Worm (Caenorhabditis elegans) whole organism, L2 larva: ENCODE results near the gene F31F7.1.

ENCODE experiments used
- C34F6.9 ChIP-seq: fragments of 150-350 bp; optimal IDR thresholded peaks from 2 replicates; lab custom pipeline; 2014; ENCODE audit warnings: missing biosample characterization, missing genetic modification characterization
- F13H6.1 ChIP-seq: sonication (generic microtip); optimal IDR thresholded peaks from 2 replicates; lab custom pipeline; 2016; ENCODE audit warnings: missing genetic modification characterization, missing compliant biosample characterization
- R02D3.7 ChIP-seq: fragments of 150-350 bp; optimal IDR thresholded peaks from 2 replicates; lab custom pipeline; 2014; ENCODE audit warnings: missing biosample characterization, missing genetic modification characterization
- Y55F3AM.14 ChIP-seq: fragments of 200-800 bp; sonication (Bioruptor generic); optimal IDR thresholded peaks from 2 replicates; lab custom pipeline; 2018; ENCODE audit warnings: mild to moderate bottlenecking, missing genetic modification characterization, missing compliant biosample characterization
- alr-1 ChIP-seq: fragments of 150-350 bp; optimal IDR thresholded peaks from 2 replicates; lab custom pipeline; 2014; ENCODE audit warnings: missing biosample characterization, missing genetic modification characterization
- aly-2 ChIP-seq: fragments of 150-350 bp; optimal IDR thresholded peaks from 2 replicates; lab custom pipeline; 2014; ENCODE audit warnings: missing biosample characterization, missing genetic modification characterization
- ama-1 ChIP-seq: fragments of 150-350 bp; optimal IDR thresholded peaks from 2 replicates; lab custom pipeline; 2018; ENCODE audit warnings: inconsistent platforms
- blmp-1 ChIP-seq: sonication (generic microtip); optimal IDR thresholded peaks from 2 replicates; lab custom pipeline; 2017; ENCODE audit warnings: missing genetic modification characterization, mild to moderate bottlenecking, missing compliant biosample characterization, antibody characterized with exemption, moderate library complexity; ENCODE audit not compliant: insufficient read depth
- ceh-16 ChIP-seq: fragments of 150-350 bp; optimal IDR thresholded peaks from 2 replicates; lab custom pipeline; 2014; ENCODE audit warnings: missing biosample characterization, missing genetic modification characterization
- crh-2 ChIP-seq: sonication (generic microtip); optimal IDR thresholded peaks from 2 replicates; lab custom pipeline; 2017; ENCODE audit warnings: missing biosample characterization, missing genetic modification characterization
- dmd-4 ChIP-seq: sonication (generic microtip); optimal IDR thresholded peaks from 2 replicates; lab custom pipeline; 2017; ENCODE audit warnings: missing biosample characterization, missing genetic modification characterization
- elt-1 ChIP-seq: fragments of 150-350 bp; optimal IDR thresholded peaks from 2 replicates; lab custom pipeline; 2014; ENCODE audit warnings: missing biosample characterization, missing genetic modification characterization
- elt-3 ChIP-seq: sonication (generic microtip); optimal IDR thresholded peaks from 2 replicates; lab custom pipeline; 2017; ENCODE audit warnings: missing biosample characterization, missing genetic modification characterization
- fos-1 ChIP-seq: fragments of 150-350 bp; optimal IDR thresholded peaks from 2 replicates; lab custom pipeline; 2014; ENCODE audit warnings: missing biosample characterization, missing genetic modification characterization
- gmeb-1 ChIP-seq: fragments of 150-350 bp; optimal IDR thresholded peaks from 2 replicates; lab custom pipeline; 2014; ENCODE audit warnings: missing biosample characterization, missing genetic modification characterization
- lin-11 ChIP-seq: fragments of 150-350 bp; sonication (generic microtip); optimal IDR thresholded peaks from 2 replicates; lab custom pipeline; 2014; ENCODE audit warnings: missing biosample characterization, missing genetic modification characterization, inconsistent platforms, mixed read lengths
- lin-13 ChIP-seq: fragments of 150-350 bp; optimal IDR thresholded peaks from 2 replicates; lab custom pipeline; 2014; ENCODE audit warnings: missing biosample characterization, missing genetic modification reagents, missing genetic modification characterization
- lin-39 ChIP-seq: fragments of 150-350 bp; optimal IDR thresholded peaks from 2 replicates; lab custom pipeline; 2014; ENCODE audit warnings: missing biosample characterization, missing genetic modification reagents, missing genetic modification characterization
- lsy-2 ChIP-seq, 2 experiments: fragments of 150-350 bp in 1 of 2; sonication (generic microtip) in 1 of 2; optimal IDR thresholded peaks; 2 replicates each; lab custom pipeline; 2014 to 2017; ENCODE audit warnings: missing biosample characterization in 2 of 2, missing genetic modification characterization in 2 of 2
- mab-5 ChIP-seq: fragments of 150-350 bp; optimal IDR thresholded peaks from 2 replicates; lab custom pipeline; 2014; ENCODE audit warnings: missing biosample characterization, missing genetic modification characterization
- mbf-1 ChIP-seq: sonication (generic microtip); optimal IDR thresholded peaks from 2 replicates; lab custom pipeline; 2017; ENCODE audit warnings: missing biosample characterization, missing genetic modification characterization
- mdl-1 ChIP-seq, 2 experiments: fragments of 150-350 bp in 1 of 2; sonication (generic microtip) in 1 of 2; optimal IDR thresholded peaks; 2 replicates each; lab custom pipeline; 2017; ENCODE audit warnings: missing biosample characterization in 2 of 2, missing genetic modification characterization in 2 of 2
- nhr-10 ChIP-seq: sonication (generic microtip); optimal IDR thresholded peaks from 2 replicates; lab custom pipeline; 2017; ENCODE audit warnings: missing biosample characterization, missing genetic modification characterization
- nhr-11 ChIP-seq: fragments of 150-350 bp; optimal IDR thresholded peaks from 2 replicates; lab custom pipeline; 2014; ENCODE audit warnings: missing biosample characterization, missing genetic modification characterization
- nhr-12 ChIP-seq: fragments of 150-350 bp; optimal IDR thresholded peaks from 2 replicates; lab custom pipeline; 2014; ENCODE audit warnings: missing biosample characterization, missing genetic modification characterization
- nhr-129 ChIP-seq: fragments of 150-350 bp; optimal IDR thresholded peaks from 2 replicates; lab custom pipeline; 2014; ENCODE audit warnings: missing biosample characterization, missing genetic modification characterization
- nhr-21 ChIP-seq: fragments of 150-350 bp; optimal IDR thresholded peaks from 2 replicates; lab custom pipeline; 2014; ENCODE audit warnings: missing biosample characterization, missing genetic modification characterization
- nhr-23 ChIP-seq: fragments of 150-350 bp; optimal IDR thresholded peaks from 2 replicates; lab custom pipeline; 2014; ENCODE audit warnings: missing biosample characterization, missing genetic modification reagents, missing genetic modification characterization
- nhr-25 ChIP-seq: fragments of 150-350 bp; sonication (generic microtip); optimal IDR thresholded peaks from 3 replicates; lab custom pipeline; 2014; ENCODE audit warnings: missing biosample characterization, missing genetic modification characterization
- nhr-6 ChIP-seq: fragments of 150-350 bp; optimal IDR thresholded peaks from 2 replicates; lab custom pipeline; 2014; ENCODE audit warnings: missing biosample characterization, missing genetic modification characterization
- peb-1 ChIP-seq: fragments of 150-350 bp; optimal IDR thresholded peaks from 2 replicates; lab custom pipeline; 2014; ENCODE audit warnings: missing biosample characterization, missing genetic modification characterization
- sem-4 ChIP-seq: fragments of 150-350 bp; optimal IDR thresholded peaks from 2 replicates; lab custom pipeline; 2014; ENCODE audit warnings: missing biosample characterization, missing genetic modification reagents, missing genetic modification characterization
- skn-1 ChIP-seq: sonication (generic microtip); optimal IDR thresholded peaks from 2 replicates; lab custom pipeline; 2017; ENCODE audit warnings: missing biosample characterization, missing genetic modification characterization
- sma-3 ChIP-seq: sonication (generic microtip); optimal IDR thresholded peaks from 2 replicates; lab custom pipeline; 2016; ENCODE audit warnings: missing genetic modification reagents, missing genetic modification characterization, missing compliant biosample characterization
- sma-9 ChIP-seq, 2 experiments: fragments of 150-350 bp in 1 of 2; sonication (generic microtip) in 1 of 2; optimal IDR thresholded peaks; 2 replicates each; lab custom pipeline; 2014 to 2016; ENCODE audit warnings: missing genetic modification characterization in 2 of 2, mild to moderate bottlenecking in 1 of 2, missing biosample characterization in 1 of 2, missing compliant biosample characterization in 1 of 2, missing genetic modification reagents in 1 of 2, moderate library complexity in 1 of 2
- unc-55 ChIP-seq: fragments of 150-350 bp; sonication (generic microtip); optimal IDR thresholded peaks from 3 replicates; lab custom pipeline; 2014; ENCODE audit warnings: missing biosample characterization, missing genetic modification reagents, missing genetic modification characterization
- unc-62 ChIP-seq: fragments of 150-350 bp; optimal IDR thresholded peaks from 2 replicates; lab custom pipeline; 2014; ENCODE audit warnings: missing biosample characterization, missing genetic modification reagents, missing genetic modification characterization
- zag-1 ChIP-seq: fragments of 150-350 bp; optimal IDR thresholded peaks from 2 replicates; lab custom pipeline; 2014; ENCODE audit warnings: missing biosample characterization, missing genetic modification characterization
- ztf-11 ChIP-seq: sonication (generic microtip); optimal IDR thresholded peaks from 2 replicates; lab custom pipeline; 2017; ENCODE audit warnings: missing biosample characterization, missing genetic modification characterization
- ztf-4 ChIP-seq: fragments of 150-350 bp; optimal IDR thresholded peaks from 2 replicates; lab custom pipeline; 2014; ENCODE audit warnings: missing biosample characterization, missing genetic modification characterization

Gene F31F7.1

ce11 chrV:6270552-6270951 is 5.7 kb upstream of the F31F7.1 start, which contains the start of gene F31F7.2:
Gene F31F7.2, plus strand, starts transcription at chrV:6270852.
- no peak for TF ChIP-seq unc-55 (GFP tag; lab: Kevin White, UChicago)
- TF ChIP-seq alr-1 (tag; lab: Kevin White, UChicago) = no peak
- TF ChIP-seq fos-1 = no peak
- no peak for TF ChIP-seq nhr-23 (tag; lab: Kevin White, UChicago)
- TF ChIP-seq R02D3.7 = no peak
- no peak for TF ChIP-seq zag-1 (tag; lab: Kevin White, UChicago)
- TF ChIP-seq mbf-1 = no peak
- no peak for TF ChIP-seq aly-2 (tag; lab: Kevin White, UChicago)
- TF ChIP-seq mdl-1 (tag; optimal IDR thresholded peaks at IDR 0.05; lab: Kevin White, UChicago) = no peak
- TF ChIP-seq C34F6.9 (tag; lab: Kevin White, UChicago) = no peak
- no peak for TF ChIP-seq sma-9 (GFP tag; optimal IDR thresholded peaks at IDR 0.05; lab: Kevin White, UChicago)
- no peak for TF ChIP-seq sma-9 (tag; optimal IDR thresholded peaks at IDR 0.05; lab: Kevin White, UChicago)
- TF ChIP-seq elt-3 (tag; lab: Kevin White, UChicago) = no peak
- no peak for TF ChIP-seq nhr-6 (tag; lab: Kevin White, UChicago)

- TF ChIP-seq crh-2 (tag; lab: Kevin White, UChicago) (peak; percentile 80), F13H6.1 (peak; percentile 12), lin-39 (tag; lab: Kevin White, UChicago) (no peak), unc-62 (GFP tag; lab: Kevin White, UChicago) (no peak), nhr-25 (tag; lab: Kevin White, UChicago) (peak; percentile 52), nhr-10 (tag; lab: Kevin White, UChicago) (no peak), gmeb-1 (peak; percentile 50), sma-3 (peak; percentile 67), ztf-4 (tag; lab: Kevin White, UChicago) (no peak), elt-1 (tag; lab: Kevin White, UChicago) (no peak), fos-1 (peak; percentile 89), peb-1 (no peak), Y55F3AM.14 (GFP tag; lab: Kevin White, UChicago) (peak; percentile 42), blmp-1 (peak; percentile 18), nhr-21 (tag; lab: Kevin White, UChicago) (peak; percentile 69), mdl-1 (tag; optimal IDR thresholded peaks at IDR 0.05; lab: Kevin White, UChicago) (peak in 1 of 2 experiments; percentile 38), lin-13 (no peak), nhr-12 (tag; lab: Kevin White, UChicago) (no peak), elt-3 (tag; lab: Kevin White, UChicago) (no peak), dmd-4 (tag; lab: Kevin White, UChicago) (no peak), lin-11 (tag; lab: Kevin White, UChicago) (no peak), sma-9 (GFP tag; optimal IDR thresholded peaks at IDR 0.05; lab: Kevin White, UChicago) (peak; percentile 87), sma-9 (tag; optimal IDR thresholded peaks at IDR 0.05; lab: Kevin White, UChicago) (no peak), lsy-2 (tag; optimal IDR thresholded peaks at IDR 0.05; lab: Kevin White, UChicago) (peak in 1 of 2 experiments; percentile 21), ztf-11 (tag; lab: Kevin White, UChicago) (no peak), nhr-11 (tag; lab: Kevin White, UChicago) (no peak), mab-5 (tag; lab: Kevin White, UChicago) (no peak), nhr-129 (no peak)
Measured at ce11 chrV:6275209-6275608, 1.0 kb upstream of the F31F7.1 start.

ce11 chrV:6277178-6277834 is 1.1 kb downstream of the F31F7.1 start:
- TF ChIP-seq zag-1 (tag; lab: Kevin White, UChicago) (no peak), ama-1 (lab: Kevin White, UChicago) (peak; percentile 30), ceh-16 (tag; lab: Kevin White, UChicago) (no peak), peb-1 (no peak), sma-3 (no peak), skn-1 (tag; lab: Kevin White, UChicago) (no peak), nhr-21 (tag; lab: Kevin White, UChicago) (peak; percentile 37), sma-9 (GFP tag; optimal IDR thresholded peaks at IDR 0.05; lab: Kevin White, UChicago) (peak; percentile 17), sma-9 (tag; optimal IDR thresholded peaks at IDR 0.05; lab: Kevin White, UChicago) (no peak), sem-4 (tag; lab: Kevin White, UChicago) (no peak)
